Worm (Caenorhabditis elegans) whole organism, L4/young adult: ENCODE measurements around the gene lfi-1.

Source experiments
- W03F9.2 ChIP-seq: fragments of 150-350 bp; optimal IDR thresholded peaks from 2 replicates; lab custom pipeline; 2014; ENCODE audit warnings: missing biosample characterization, missing genetic modification characterization
- dao-5 ChIP-seq: sonication (generic microtip); optimal IDR thresholded peaks from 2 replicates; lab custom pipeline; 2016; ENCODE audit warnings: missing genotype, missing genetic modification characterization, moderate library complexity, missing compliant biosample characterization
- him-1 ChIP-seq: sonication (generic microtip); optimal IDR thresholded peaks from 2 replicates; lab custom pipeline; 2016; ENCODE audit warnings: missing genotype, missing genetic modification reagents, missing genetic modification characterization, missing compliant biosample characterization

lfi-1 gene

DNA sequence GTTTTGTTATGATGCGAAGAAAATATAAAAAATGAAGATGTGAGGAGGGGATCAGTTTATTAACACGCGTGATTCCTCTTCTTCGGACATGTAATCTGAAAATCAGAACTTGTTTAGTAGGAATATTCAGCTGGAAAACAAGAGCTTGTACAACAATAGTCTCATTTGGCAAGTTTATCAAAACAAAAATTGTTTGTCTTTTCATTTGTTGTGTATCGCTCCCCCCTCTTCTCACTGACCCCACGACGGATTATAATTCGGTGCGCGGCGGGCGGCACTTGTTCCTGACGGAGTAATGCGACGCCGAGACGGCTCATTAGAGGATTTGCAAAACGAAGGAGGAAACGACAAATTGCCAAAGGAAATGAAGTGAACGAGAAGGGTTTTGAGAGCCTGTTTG is 57.2 kb downstream of the lfi-1 start, which contains the start of gene ZC449.4:
Gene ZC449.4, minus strand, starts transcription at position 101 of the 400 bp plus-strand sequence.
- TF ChIP-seq him-1 (tag; lab: Kevin White, UChicago) = no peak
- TF ChIP-seq dao-5 = no peak
- no peak for TF ChIP-seq W03F9.2

DNA sequence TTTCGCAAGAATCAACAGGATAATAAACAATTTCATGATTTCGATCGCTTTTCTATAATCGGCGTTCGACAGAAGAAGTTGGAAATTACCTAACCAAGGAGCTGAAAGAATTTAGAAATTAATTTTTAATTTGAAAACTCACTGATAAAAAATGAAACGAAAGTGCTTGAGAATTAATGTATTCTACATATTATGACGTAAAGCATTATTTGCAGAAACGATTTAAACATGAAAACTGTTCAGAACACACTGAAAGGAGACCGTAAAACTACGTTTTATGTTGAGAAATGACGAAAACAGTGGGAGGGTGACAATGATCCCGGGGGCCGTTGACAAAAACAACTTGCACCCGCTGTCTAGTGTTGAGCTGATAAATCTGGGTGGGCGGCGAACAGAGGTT is 61.0 kb downstream of the lfi-1 start, which contains the start of gene ZC449.5:
Gene ZC449.5, minus strand, starts transcription at position 101 of the 400 bp plus-strand sequence.
- TF ChIP-seq him-1 (tag; lab: Kevin White, UChicago) = no peak
- TF ChIP-seq dao-5 = no peak
- TF ChIP-seq W03F9.2 = no peak

DNA sequence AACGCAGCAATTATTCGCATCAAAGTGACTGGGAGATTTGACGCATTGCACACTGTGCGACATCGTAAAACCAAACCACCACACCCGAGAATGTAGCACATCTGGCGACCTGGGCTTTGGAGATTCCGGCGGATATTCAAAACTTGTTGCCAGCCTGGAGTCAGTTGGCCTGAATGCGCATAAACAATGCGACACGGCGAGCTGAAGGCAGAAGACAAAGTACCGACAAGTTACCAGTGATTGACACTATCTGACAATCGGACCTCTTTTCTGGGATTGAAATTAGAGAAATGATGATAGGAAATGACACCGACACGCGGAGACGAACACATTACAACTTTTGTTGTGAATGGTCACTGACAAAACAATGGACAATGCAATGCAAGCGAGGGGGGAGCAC is 62.2 kb downstream of the lfi-1 start:
- TF ChIP-seq him-1 (tag; lab: Kevin White, UChicago) (no peak), dao-5 (no peak), W03F9.2 (no peak)

DNA sequence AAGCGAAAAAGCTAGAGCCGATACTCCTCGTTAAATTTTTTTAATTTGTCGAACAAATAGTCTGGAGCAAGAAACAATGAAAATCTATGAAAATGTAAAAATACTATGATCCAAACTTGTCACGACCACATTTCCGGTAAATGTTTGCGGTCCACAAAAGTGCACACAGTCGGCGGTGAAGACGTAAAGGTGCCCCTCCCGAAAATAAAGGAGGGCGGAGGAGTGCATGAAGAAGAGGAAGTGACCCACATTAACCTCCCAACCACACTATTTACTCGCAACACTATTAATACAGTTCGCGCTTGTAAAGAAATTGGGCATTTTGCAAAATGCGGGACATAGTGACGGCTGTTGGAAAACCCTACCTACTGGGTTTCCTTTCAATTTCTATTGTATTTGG is 63.4 kb downstream of the lfi-1 start:
- no peak for TF ChIP-seq W03F9.2
- no peak for TF ChIP-seq dao-5
- TF ChIP-seq him-1 (tag; lab: Kevin White, UChicago) = no peak
